Fruit fly (Drosophila melanogaster): Measurements from ENCODE around the gene Nrx-1.

Nrx-1 gene

DNA sequence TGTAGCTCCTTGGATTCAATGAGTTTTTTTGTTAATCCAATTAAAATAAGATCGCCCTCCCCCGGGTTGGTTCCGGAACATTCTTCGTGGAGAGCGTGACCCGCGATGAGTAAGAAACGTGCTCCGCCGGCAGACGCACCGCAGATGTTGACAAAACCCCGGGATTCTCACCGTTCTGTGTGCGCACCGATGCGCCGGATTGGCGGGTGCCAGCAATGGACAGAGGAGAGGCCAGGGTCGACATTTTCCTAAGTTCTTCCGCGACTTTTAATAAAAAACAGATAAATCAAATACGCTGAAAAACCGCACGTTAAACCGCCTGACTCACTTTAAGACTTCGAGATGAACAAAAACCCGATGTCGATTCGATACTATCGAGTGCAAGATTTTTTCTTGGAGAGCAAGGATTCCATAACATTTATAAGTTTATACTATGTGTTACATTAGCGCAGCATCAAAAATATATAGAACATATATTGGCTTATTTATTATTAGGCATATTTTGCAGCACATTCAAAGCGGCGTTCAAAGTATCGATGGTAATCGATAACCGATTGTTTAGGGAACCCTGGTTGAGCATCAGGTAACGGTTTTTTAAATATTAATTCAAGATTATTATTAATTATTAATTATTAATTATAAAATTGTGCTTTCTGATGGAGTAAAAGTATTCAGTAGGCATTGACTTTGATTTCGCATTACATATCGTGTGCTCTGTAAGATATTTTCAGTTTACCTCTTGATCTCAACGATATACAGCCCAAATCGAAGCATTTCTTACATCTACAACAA is 23.0 kb downstream of the Nrx-1 start, which contains the start of the genes CCT1 and tHMG1 (continued):
- TF ChIP-seq CG7963 (GFP tag; IDR thresholded peaks at IDR 0.05; ENCODE audit: partially characterized antibody) (peak; percentile 79), sna (GFP tag; IDR thresholded peaks at IDR 0.05; ENCODE audit: partially characterized antibody) (peak; percentile 97), yki (optimal IDR thresholded peaks at IDR 0.05) (no peak), CG12659 (GFP tag; optimal IDR thresholded peaks at IDR 0.05) (peak; percentile 35), Oli (tag; optimal IDR thresholded peaks at IDR 0.05) (no peak), Opbp (GFP tag; IDR thresholded peaks at IDR 0.05; ENCODE audit: partially characterized antibody) (peak; percentile 85), az2 (GFP tag; optimal IDR thresholded peaks at IDR 0.05) (no peak), hb (GFP tag; IDR thresholded peaks at IDR 0.05; ENCODE audit: partially characterized antibody) (peak; percentile 84), chif (GFP tag; optimal IDR thresholded peaks at IDR 0.05) (no peak), CG17328 (GFP tag; IDR thresholded peaks at IDR 0.05) (no peak), CrebB (tag; optimal IDR thresholded peaks at IDR 0.05) (no peak), Spps (tag; optimal IDR thresholded peaks at IDR 0.05) (peak; percentile 19), caup (GFP tag; optimal IDR thresholded peaks at IDR 0.05; ENCODE audit: severe bottlenecking) (no peak), Fer2 (tag; optimal IDR thresholded peaks at IDR 0.05) (no peak), klu (GFP tag; IDR thresholded peaks at IDR 0.05) (no peak), CG15514 (GFP tag; optimal IDR thresholded peaks at IDR 0.05) (peak; percentile 69), corto (GFP tag; optimal IDR thresholded peaks at IDR 0.05) (no peak), CG8944 (GFP tag; optimal IDR thresholded peaks at IDR 0.05) (no peak), gfzf (GFP tag; optimal IDR thresholded peaks at IDR 0.05) (peak; percentile 14), cas (GFP tag; IDR thresholded peaks at IDR 0.05) (no peak), ase (GFP tag; IDR thresholded peaks at IDR 0.05) (no peak), en (GFP tag; optimal IDR thresholded peaks at IDR 0.05) (no peak), CG18764 (GFP tag; optimal IDR thresholded peaks at IDR 0.05) (no peak), CG31441 (GFP tag; IDR thresholded peaks at IDR 0.05) (no peak), Sry-β (GFP tag; optimal IDR thresholded peaks at IDR 0.05) (no peak), CG17186 (GFP tag; optimal IDR thresholded peaks at IDR 0.05) (peak; percentile 17), toy (GFP tag; IDR thresholded peaks at IDR 0.05) (no peak), Myb (GFP tag; optimal IDR thresholded peaks at IDR 0.05) (peak; percentile 92), chn (GFP tag; optimal IDR thresholded peaks at IDR 0.05) (no peak), dan (GFP tag; IDR thresholded peaks at IDR 0.05) (no peak), aop (GFP tag; IDR thresholded peaks at IDR 0.05) (no peak), CG13123 (GFP tag; optimal IDR thresholded peaks at IDR 0.05) (no peak), Adf1 (GFP tag; IDR thresholded peaks at IDR 0.05) (no peak), CG12942 (GFP tag; optimal IDR thresholded peaks at IDR 0.05) (no peak), CG10274 (GFP tag; optimal IDR thresholded peaks at IDR 0.05) (no peak), CG1647 (GFP tag; optimal IDR thresholded peaks at IDR 0.05) (no peak), Kr (GFP tag; optimal IDR thresholded peaks at IDR 0.05) (no peak), CG17829 (tag; optimal IDR thresholded peaks at IDR 0.05) (peak; percentile 30), fd3F (GFP tag; optimal IDR thresholded peaks at IDR 0.05) (no peak), sug (tag; optimal IDR thresholded peaks at IDR 0.05) (peak; percentile 19), CG13287 (GFP tag; IDR thresholded peaks at IDR 0.05; ENCODE audit: partially characterized antibody) (peak; percentile 97), emc (GFP tag; optimal IDR thresholded peaks at IDR 0.05) (no peak), onecut (GFP tag; IDR thresholded peaks at IDR 0.05) (no peak), org-1 (GFP tag; optimal IDR thresholded peaks at IDR 0.05) (no peak), eve (GFP tag; optimal IDR thresholded peaks at IDR 0.05) (no peak), CG15479 (GFP tag; optimal IDR thresholded peaks at IDR 0.05) (no peak), Atf6 (GFP tag; IDR thresholded peaks at IDR 0.05) (no peak), salm (tag; optimal IDR thresholded peaks at IDR 0.05) (no peak), ham (GFP tag; IDR thresholded peaks at IDR 0.05) (no peak), CG9797 (GFP tag; optimal IDR thresholded peaks at IDR 0.05) (peak; percentile 23)

Measured in whole organism, embryonic.